Fruit fly (Drosophila melanogaster): Measurements from ENCODE around the gene CG33203.

The CG33203 gene

dm6 chr3R:28903392-28903791 is 15.9 kb upstream of the CG33203 start:
- TF ChIP-seq Vsx2 (GFP tag; optimal IDR thresholded peaks at IDR 0.05; ENCODE audit: partially characterized antibody) (no peak), Rel (GFP tag; optimal IDR thresholded peaks at IDR 0.05) (no peak), Rel (tag; optimal IDR thresholded peaks at IDR 0.05) (peak; percentile 21), OdsH (GFP tag; optimal IDR thresholded peaks at IDR 0.05) (no peak), dsf (GFP tag; optimal IDR thresholded peaks at IDR 0.05; ENCODE audit: borderline replicate concordance) (no peak), Hr78 (GFP tag; optimal IDR thresholded peaks at IDR 0.05) (no peak)

DNA sequence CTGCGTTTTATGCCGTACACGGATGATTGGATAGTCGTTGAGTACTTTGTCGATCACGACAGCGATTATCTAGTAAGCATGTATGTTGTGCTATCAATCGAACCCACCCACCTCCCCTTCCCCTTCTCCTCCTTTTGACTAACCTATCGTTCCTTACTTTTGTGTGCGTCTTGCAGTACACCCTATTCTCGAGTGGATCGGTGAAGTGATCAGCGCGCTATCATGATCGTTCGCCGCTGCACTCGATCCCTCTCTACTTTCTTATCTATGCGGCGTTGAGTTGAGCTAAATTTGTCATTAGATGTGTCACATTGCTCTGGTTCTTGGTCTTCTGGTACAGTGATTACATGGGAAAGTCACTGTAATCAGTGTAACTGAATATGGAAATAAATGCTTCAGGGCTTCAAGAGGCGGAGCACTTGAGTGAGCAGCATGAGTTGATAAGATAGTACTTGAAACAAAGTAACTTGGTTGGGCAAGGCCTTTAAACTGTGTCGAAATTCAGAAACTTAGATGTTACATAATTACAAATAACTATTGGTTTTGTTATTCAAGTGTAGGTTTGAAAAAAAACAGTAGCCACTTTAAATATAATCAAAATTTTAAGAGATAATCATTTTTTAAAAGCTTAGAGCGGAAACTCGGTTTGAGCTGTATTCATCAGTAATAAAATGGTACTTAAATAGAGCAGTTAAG is 14.1 kb upstream of the CG33203 start:
- TF ChIP-seq fru (GFP tag; optimal IDR thresholded peaks at IDR 0.05), result no peak
- TF ChIP-seq dl (GFP tag; optimal IDR thresholded peaks at IDR 0.05; ENCODE audit: insufficient read depth in 1 of 2, partially characterized antibody in 2 of 2), result no peak
- TF ChIP-seq br (GFP tag; optimal IDR thresholded peaks at IDR 0.05), result no peak
- no peak for TF ChIP-seq Jra (GFP tag; optimal IDR thresholded peaks at IDR 0.05)
- TF ChIP-seq Mio (GFP tag; optimal IDR thresholded peaks at IDR 0.05), result no peak
- TF ChIP-seq Abd-B (GFP tag; optimal IDR thresholded peaks at IDR 0.05), result no peak
- no peak for TF ChIP-seq sv (GFP tag; optimal IDR thresholded peaks at IDR 0.05)
- TF ChIP-seq rgr (GFP tag; optimal IDR thresholded peaks at IDR 0.05), result no peak
- TF ChIP-seq N (GFP tag; optimal IDR thresholded peaks at IDR 0.05), result no peak
- no peak for TF ChIP-seq Dfd (GFP tag; optimal IDR thresholded peaks at IDR 0.05)
- no peak for TF ChIP-seq Myc (optimal IDR thresholded peaks at IDR 0.05)
- no peak for TF ChIP-seq h (GFP tag; optimal IDR thresholded peaks at IDR 0.05)

- no peak for TF ChIP-seq Abd-B (GFP tag; optimal IDR thresholded peaks at IDR 0.05)
Observed at dm6 chr3R:28898921-28899545, 11.5 kb upstream of the CG33203 start.

dm6 chr3R:28897891-28898290 is 10.4 kb upstream of the CG33203 start:
- TF ChIP-seq Vsx2 (GFP tag; optimal IDR thresholded peaks at IDR 0.05; ENCODE audit: partially characterized antibody) (no peak), OdsH (GFP tag; optimal IDR thresholded peaks at IDR 0.05) (no peak), CG9705 (GFP tag; optimal IDR thresholded peaks at IDR 0.05) (no peak), Mio (GFP tag; optimal IDR thresholded peaks at IDR 0.05) (no peak), Hnf4 (GFP tag; optimal IDR thresholded peaks at IDR 0.05) (no peak), Hr83 (GFP tag; optimal IDR thresholded peaks at IDR 0.05; ENCODE audit: poor library complexity, severe bottlenecking) (no peak), Dif (GFP tag; optimal IDR thresholded peaks at IDR 0.05; ENCODE audit: partially characterized antibody) (no peak), psq (GFP tag; optimal IDR thresholded peaks at IDR 0.05) (no peak), Sp1 (GFP tag; optimal IDR thresholded peaks at IDR 0.05) (no peak), lola (GFP tag; optimal IDR thresholded peaks at IDR 0.05) (no peak), usp (GFP tag; optimal IDR thresholded peaks at IDR 0.05) (no peak)

- no peak for TF ChIP-seq Dfd (GFP tag; optimal IDR thresholded peaks at IDR 0.05)
- TF ChIP-seq psq (GFP tag; optimal IDR thresholded peaks at IDR 0.05), result no peak
- TF ChIP-seq rgr (GFP tag; optimal IDR thresholded peaks at IDR 0.05), result no peak
- no peak for TF ChIP-seq tai (GFP tag; optimal IDR thresholded peaks at IDR 0.05)
- TF ChIP-seq Sp1 (GFP tag; optimal IDR thresholded peaks at IDR 0.05), result no peak
- no peak for TF ChIP-seq CG32264 (GFP tag; optimal IDR thresholded peaks at IDR 0.05)
- no peak for TF ChIP-seq h (GFP tag; optimal IDR thresholded peaks at IDR 0.05)
- TF ChIP-seq CrebA (GFP tag; optimal IDR thresholded peaks at IDR 0.05; ENCODE audit: borderline replicate concordance), result no peak
- no peak for TF ChIP-seq usp (GFP tag; optimal IDR thresholded peaks at IDR 0.05)
- no peak for TF ChIP-seq Abd-B (GFP tag; optimal IDR thresholded peaks at IDR 0.05)
- TF ChIP-seq br (GFP tag; optimal IDR thresholded peaks at IDR 0.05), result no peak
- no peak for TF ChIP-seq jim (GFP tag; optimal IDR thresholded peaks at IDR 0.05)
- TF ChIP-seq Hr83 (GFP tag; optimal IDR thresholded peaks at IDR 0.05; ENCODE audit: poor library complexity, severe bottlenecking), result no peak
Observed at dm6 chr3R:28895014-28895413, 7.5 kb upstream of the CG33203 start.
